Fruit fly (Drosophila melanogaster) whole organism, embryonic: Measurements from ENCODE around the gene CG6951.

ENCODE experiments used
- ATbp ChIP-seq: fragments of 200-800 bp; sonication (Bioruptor generic); optimal IDR thresholded peaks from 2 replicates; lab custom pipeline; 2017; ENCODE audit warnings: missing biosample characterization, mild to moderate bottlenecking, missing genetic modification characterization, missing genetic modification reagents
- Bgb ChIP-seq: fragments of 200-800 bp; sonication (Bioruptor generic); IDR thresholded peaks from 2 replicates; pipeline ENCODE4 v1.3.6; 2022; ENCODE audit warnings: missing biosample characterization, missing genetic modification characterization; ENCODE audit not compliant: partially characterized antibody
- CG10209 ChIP-seq: fragments of 200-800 bp; sonication (Bioruptor generic); optimal IDR thresholded peaks from 3 replicates; lab custom pipeline; 2017; ENCODE audit warnings: missing biosample characterization, mild to moderate bottlenecking, missing genetic modification characterization, missing genetic modification reagents
- CG12104 ChIP-seq: fragments of 200-800 bp; sonication (Bioruptor generic); optimal IDR thresholded peaks from 3 replicates; lab custom pipeline; 2016; ENCODE audit warnings: missing biosample characterization, missing genetic modification characterization
- CG12219 ChIP-seq: fragments of 200-800 bp; sonication (Bioruptor generic); optimal IDR thresholded peaks from 3 replicates; lab custom pipeline; 2018; ENCODE audit warnings: missing biosample characterization, mild to moderate bottlenecking, missing genetic modification characterization
- CG12299 ChIP-seq: fragments of 200-800 bp; sonication (Bioruptor generic); optimal IDR thresholded peaks from 2 replicates; lab custom pipeline; 2018; ENCODE audit warnings: missing biosample characterization, mild to moderate bottlenecking, missing genetic modification characterization
- CG12744 ChIP-seq: fragments of 200-800 bp; sonication (Bioruptor generic); optimal IDR thresholded peaks from 2 replicates; lab custom pipeline; 2016; ENCODE audit warnings: missing biosample characterization, missing genetic modification characterization
- CG15073 ChIP-seq: fragments of 200-800 bp; sonication (Bioruptor generic); optimal IDR thresholded peaks from 2 replicates; lab custom pipeline; 2016; ENCODE audit warnings: missing biosample characterization, missing genetic modification characterization
- CG1647 ChIP-seq: fragments of 200-800 bp; sonication (Bioruptor generic); optimal IDR thresholded peaks from 3 replicates; lab custom pipeline; 2016; ENCODE audit warnings: missing biosample characterization, missing genetic modification characterization
- CG17359 ChIP-seq: fragments of 200-800 bp; sonication (Bioruptor generic); optimal IDR thresholded peaks from 3 replicates; lab custom pipeline; 2018; ENCODE audit warnings: missing biosample characterization, mild to moderate bottlenecking, missing genetic modification characterization, moderate library complexity
- CG1792 ChIP-seq: fragments of 200-800 bp; sonication (Bioruptor generic); optimal IDR thresholded peaks from 2 replicates; lab custom pipeline; 2016; ENCODE audit warnings: missing biosample characterization, missing genetic modification characterization
- CG2712 ChIP-seq: fragments of 200-800 bp; optimal IDR thresholded peaks from 3 replicates; lab custom pipeline; 2019; ENCODE audit warnings: missing biosample characterization, mild to moderate bottlenecking, missing genetic modification characterization, moderate library complexity
- CG34376 ChIP-seq: fragments of 200-800 bp; sonication (Bioruptor generic); optimal IDR thresholded peaks from 2 replicates; lab custom pipeline; 2018; ENCODE audit warnings: missing biosample characterization, mild to moderate bottlenecking, missing genetic modification characterization
- CG4854 ChIP-seq: fragments of 200-800 bp; sonication (Bioruptor generic); optimal IDR thresholded peaks from 2 replicates; lab custom pipeline; 2016; ENCODE audit warnings: missing biosample characterization, missing genetic modification characterization, inconsistent platforms
- CG5180 ChIP-seq: fragments of 200-800 bp; sonication (Bioruptor generic); optimal IDR thresholded peaks from 3 replicates; lab custom pipeline; 2017; ENCODE audit warnings: missing biosample characterization, missing genetic modification characterization, mild to moderate bottlenecking, moderate library complexity, missing genetic modification reagents
- CG6175 ChIP-seq: fragments of 200-800 bp; sonication (Bioruptor generic); IDR thresholded peaks from 3 replicates; pipeline ENCODE4 v1.3.6; 2022; ENCODE audit warnings: missing biosample characterization, missing genetic modification characterization
- CG6765 ChIP-seq: fragments of 200-800 bp; sonication (Bioruptor generic); optimal IDR thresholded peaks from 3 replicates; lab custom pipeline; 2017; ENCODE audit warnings: missing biosample characterization, mild to moderate bottlenecking, missing genetic modification characterization
- CG6791 ChIP-seq: fragments of 200-800 bp; sonication (Bioruptor generic); IDR thresholded peaks from 3 replicates; pipeline ENCODE4 v1.3.6; 2022; ENCODE audit warnings: missing biosample characterization, missing genetic modification characterization; ENCODE audit not compliant: partially characterized antibody
- CG7372 ChIP-seq: fragments of 200-800 bp; sonication (Bioruptor generic); IDR thresholded peaks from 2 replicates; pipeline ENCODE4 v1.3.6; 2022; ENCODE audit warnings: missing biosample characterization, missing genetic modification characterization
- CG9797 ChIP-seq: fragments of 200-800 bp; sonication (Bioruptor generic); optimal IDR thresholded peaks from 3 replicates; lab custom pipeline; 2018; ENCODE audit warnings: missing biosample characterization, mild to moderate bottlenecking, missing genetic modification characterization
- CG9932 ChIP-seq: fragments of 200-800 bp; sonication (Bioruptor generic); IDR thresholded peaks from 2 replicates; pipeline ENCODE4 v1.3.6; 2022; ENCODE audit warnings: missing biosample characterization, missing genetic modification characterization
- Dfd ChIP-seq, 2 experiments: fragments of >200 bp; optimal IDR thresholded peaks; 2 replicates each; lab custom pipeline; 2017; ENCODE audit warnings: missing biosample characterization in 2 of 2, missing genetic modification characterization in 2 of 2
- Drgx ChIP-seq: fragments of 200-800 bp; sonication (Bioruptor generic); IDR thresholded peaks from 2 replicates; pipeline ENCODE4 v1.3.6; 2022; ENCODE audit warnings: missing biosample characterization, missing genetic modification characterization
- ERR ChIP-seq: fragments of 200-800 bp; sonication (Bioruptor generic); optimal IDR thresholded peaks from 2 replicates; lab custom pipeline; 2016; ENCODE audit warnings: missing biosample characterization, missing genetic modification characterization
- Kr ChIP-seq: fragments of 200-800 bp; sonication (Bioruptor generic); optimal IDR thresholded peaks from 2 replicates; lab custom pipeline; 2017; ENCODE audit warnings: missing biosample characterization, mild to moderate bottlenecking, missing genetic modification characterization
- Max ChIP-seq: fragments of 200-800 bp; sonication (Bioruptor generic); optimal IDR thresholded peaks from 2 replicates; lab custom pipeline; 2016; ENCODE audit warnings: missing biosample characterization, mild to moderate bottlenecking, missing genetic modification characterization
- NfI ChIP-seq: fragments of 200-800 bp; sonication (Bioruptor generic); optimal IDR thresholded peaks from 3 replicates; lab custom pipeline; 2018; ENCODE audit warnings: missing biosample characterization, mild to moderate bottlenecking, missing genetic modification characterization, moderate library complexity
- Pdp1 ChIP-seq, 2 experiments: fragments of 200-800 bp; sonication (Bioruptor generic); optimal IDR thresholded peaks; 3 replicates each; lab custom pipeline; 2016; ENCODE audit warnings: missing biosample characterization in 2 of 2, missing genetic modification characterization in 2 of 2, mild to moderate bottlenecking in 1 of 2, moderate library complexity in 1 of 2
- Ptx1 ChIP-seq: fragments of 200-800 bp; sonication (Bioruptor generic); IDR thresholded peaks from 2 replicates; pipeline ENCODE4 v1.3.6; 2022; ENCODE audit warnings: missing biosample characterization, missing genetic modification characterization
- Ravus ChIP-seq: fragments of 200-800 bp; sonication (Bioruptor generic); IDR thresholded peaks from 2 replicates; pipeline ENCODE4 v1.3.6; 2022; ENCODE audit warnings: missing biosample characterization, missing genetic modification characterization
- Rfx ChIP-seq: fragments of 200-800 bp; sonication (Bioruptor generic); IDR thresholded peaks from 2 replicates; pipeline ENCODE4 v1.3.6; 2022; ENCODE audit warnings: missing biosample characterization, missing genetic modification characterization
- Spps ChIP-seq: fragments of 200-800 bp; sonication (Bioruptor generic); optimal IDR thresholded peaks from 2 replicates; lab custom pipeline; 2018; ENCODE audit warnings: missing biosample characterization, mild to moderate bottlenecking, missing genetic modification characterization
- ara ChIP-seq: fragments of 200-800 bp; sonication (Bioruptor generic); IDR thresholded peaks from 2 replicates; pipeline ENCODE4 v1.3.6; 2022; ENCODE audit warnings: missing biosample characterization, missing genetic modification characterization
- bsh ChIP-seq, 2 experiments: fragments of 200-800 bp; sonication (Bioruptor generic); optimal IDR thresholded peaks; 2 replicates each; lab custom pipeline; 2017 to 2018; ENCODE audit warnings: mild to moderate bottlenecking in 2 of 2, missing biosample characterization in 2 of 2, missing genetic modification characterization in 2 of 2, moderate library complexity in 1 of 2
- caup ChIP-seq: fragments of 200-800 bp; sonication (Bioruptor generic); optimal IDR thresholded peaks from 3 replicates; lab custom pipeline; 2017; ENCODE audit warnings: missing biosample characterization, mild to moderate bottlenecking, missing genetic modification characterization, moderate library complexity; ENCODE audit not compliant: severe bottlenecking
- dan ChIP-seq: fragments of 200-800 bp; sonication (Bioruptor generic); IDR thresholded peaks from 2 replicates; pipeline ENCODE4 v1.3.6; 2022; ENCODE audit warnings: missing biosample characterization, missing genetic modification characterization
- dmrt11E ChIP-seq: fragments of 200-800 bp; sonication (Bioruptor generic); optimal IDR thresholded peaks from 3 replicates; lab custom pipeline; 2018; ENCODE audit warnings: missing biosample characterization, mild to moderate bottlenecking, missing genetic modification characterization, moderate library complexity
- dysf ChIP-seq: fragments of 200-800 bp; sonication (Bioruptor generic); IDR thresholded peaks from 3 replicates; pipeline ENCODE4 v1.3.6; 2022; ENCODE audit warnings: missing biosample characterization, missing genetic modification characterization
- gsb-n ChIP-seq: fragments of 200-800 bp; sonication (Bioruptor generic); optimal IDR thresholded peaks from 3 replicates; lab custom pipeline; 2018; ENCODE audit warnings: missing biosample characterization, mild to moderate bottlenecking, missing genetic modification characterization
- jing ChIP-seq: fragments of 200-800 bp; sonication (Bioruptor generic); optimal IDR thresholded peaks from 2 replicates; lab custom pipeline; 2018; ENCODE audit warnings: missing biosample characterization, mild to moderate bottlenecking, missing genetic modification characterization
- lilli ChIP-seq: fragments of 200-800 bp; sonication (Bioruptor generic); optimal IDR thresholded peaks from 3 replicates; lab custom pipeline; 2016; ENCODE audit warnings: missing biosample characterization, missing genetic modification characterization
- onecut ChIP-seq: fragments of 200-800 bp; sonication (Bioruptor generic); IDR thresholded peaks from 2 replicates; pipeline ENCODE4 v1.3.6; 2022; ENCODE audit warnings: missing biosample characterization, missing genetic modification characterization
- pho ChIP-seq: fragments of 200-800 bp; sonication (Bioruptor generic); optimal IDR thresholded peaks from 2 replicates; lab custom pipeline; 2016; ENCODE audit warnings: missing biosample characterization, missing genetic modification characterization
- prd ChIP-seq, 3 experiments: fragments of >200 bp in 2 of 3; fragments of 200-800 bp in 1 of 3; sonication (Bioruptor generic) in 1 of 3; optimal IDR thresholded peaks in 2 of 3; IDR thresholded peaks in 1 of 3; 2 replicates in 2 of 3; 3 replicates in 1 of 3; pipeline versions ENCODE4 v1.3.6 to Lab custom; 2017 to 2022; ENCODE audit warnings: missing biosample characterization in 1 of 3, missing genetic modification characterization in 1 of 3
- sim ChIP-seq: fragments of 200-800 bp; sonication (Bioruptor generic); IDR thresholded peaks from 2 replicates; pipeline ENCODE4 v1.3.6; 2022; ENCODE audit warnings: missing biosample characterization, missing genetic modification characterization
- slou ChIP-seq: fragments of 200-800 bp; sonication (Bioruptor generic); optimal IDR thresholded peaks from 3 replicates; lab custom pipeline; 2016; ENCODE audit warnings: missing biosample characterization, missing genetic modification characterization
- tll ChIP-seq, 2 experiments: fragments of 200-800 bp in 1 of 2; fragments of >200 bp in 1 of 2; sonication (Bioruptor generic) in 1 of 2; optimal IDR thresholded peaks; 2 replicates each; lab custom pipeline; 2017 to 2019; ENCODE audit warnings: missing biosample characterization in 2 of 2, missing genetic modification characterization in 2 of 2, mild to moderate bottlenecking in 1 of 2, moderate library complexity in 1 of 2
- trem ChIP-seq: fragments of 200-800 bp; optimal IDR thresholded peaks from 3 replicates; lab custom pipeline; 2019; ENCODE audit warnings: missing biosample characterization, mild to moderate bottlenecking, missing genetic modification characterization, moderate library complexity
- trh ChIP-seq: fragments of 200-800 bp; sonication (Bioruptor generic); optimal IDR thresholded peaks from 2 replicates; lab custom pipeline; 2016; ENCODE audit warnings: missing biosample characterization, missing genetic modification characterization
- zen2 ChIP-seq: fragments of 200-800 bp; sonication (Bioruptor generic); IDR thresholded peaks from 3 replicates; pipeline ENCODE4 v1.3.6; 2022; ENCODE audit warnings: missing biosample characterization, missing genetic modification characterization; ENCODE audit not compliant: partially characterized antibody

CG6951 gene

dm6 chr3L:20194731-20195130 lies 46.3 kb upstream of the CG6951 start (continued):
- TF ChIP-seq onecut (GFP tag; lab: Robert Waterston, UW) (no peak), CG6791 (GFP tag; lab: Robert Waterston, UW) (no peak), gsb-n (no peak), dan (GFP tag; lab: Robert Waterston, UW) (no peak), Spps (tag; lab: Kevin White, UChicago) (no peak), CG2712 (tag; lab: Kevin White, UChicago) (peak; percentile 31), CG4854 (GFP tag; lab: Kevin White, UChicago) (no peak), CG34376 (GFP tag; lab: Kevin White, UChicago) (no peak), CG17359 (tag; lab: Kevin White, UChicago) (peak; percentile 39), CG6765 (GFP tag; lab: Kevin White, UChicago) (no peak), trem (tag; lab: Kevin White, UChicago) (no peak), ERR (GFP tag; lab: Kevin White, UChicago) (no peak), CG9797 (GFP tag; lab: Kevin White, UChicago) (no peak), bsh (GFP tag; optimal IDR thresholded peaks at IDR 0.05; lab: Kevin White, UChicago) (peak; percentile 41 to 55), CG1647 (GFP tag; lab: Kevin White, UChicago) (no peak), lilli (peak; percentile 48), CG15073 (GFP tag; lab: Kevin White, UChicago) (no peak), CG12299 (tag; lab: Kevin White, UChicago) (no peak), CG1792 (GFP tag; lab: Kevin White, UChicago) (no peak), Drgx (peak; percentile 49), CG10209 (GFP tag; lab: Kevin White, UChicago) (peak; percentile 26), Ravus (GFP tag; lab: Robert Waterston, UW) (no peak), caup (GFP tag; lab: Kevin White, UChicago) (peak; percentile 16), trh (no peak), CG12219 (GFP tag; lab: Kevin White, UChicago) (peak; percentile 33), slou (GFP tag; lab: Kevin White, UChicago) (no peak), dysf (GFP tag; lab: Robert Waterston, UW) (peak; percentile 58), Dfd (GFP tag; optimal IDR thresholded peaks at IDR 0.05; lab: Kevin White, UChicago) (no peak), jing (GFP tag; lab: Kevin White, UChicago) (no peak), ATbp (GFP tag; lab: Kevin White, UChicago) (no peak), tll (GFP tag; optimal IDR thresholded peaks at IDR 0.05; lab: Kevin White, UChicago) (no peak), Bgb (no peak), Pdp1 (GFP tag; optimal IDR thresholded peaks at IDR 0.05; lab: Kevin White, UChicago) (peak; percentile 8 to 17), dmrt11E (tag; lab: Kevin White, UChicago) (peak; percentile 41), CG12104 (GFP tag; lab: Kevin White, UChicago) (no peak), CG12744 (GFP tag; lab: Kevin White, UChicago) (no peak), Max (GFP tag; lab: Kevin White, UChicago) (no peak), pho (GFP tag; lab: Kevin White, UChicago) (no peak), Kr (GFP tag; lab: Kevin White, UChicago) (no peak), CG7372 (peak; percentile 24; the same call in 1 of the 2 replicates), Rfx (peak; percentile 65), ara (GFP tag; lab: Robert Waterston, UW) (peak; percentile 26; the same call in 1 of the 2 replicates), sim (no peak), zen2 (no peak), CG6175 (GFP tag; lab: Robert Waterston, UW) (no peak), prd (optimal IDR thresholded peaks at IDR 0.05; lab: Kevin White, UChicago) (no peak), prd (GFP tag; IDR thresholded peaks at IDR 0.05; lab: Robert Waterston, UW) (peak; percentile 75), CG5180 (GFP tag; lab: Kevin White, UChicago) (no peak), Ptx1 (GFP tag; lab: Robert Waterston, UW) (peak; percentile 43; the same call in 1 of the 2 replicates), CG9932 (peak; percentile 61), NfI (GFP tag; lab: Kevin White, UChicago) (peak; percentile 35)
